Fruit fly (Drosophila melanogaster): ENCODE results near the gene PpD3.
A peak's percentile ranks its signal among the peaks of the same experiment; 100 is the strongest.

The PpD3 gene

DNA sequence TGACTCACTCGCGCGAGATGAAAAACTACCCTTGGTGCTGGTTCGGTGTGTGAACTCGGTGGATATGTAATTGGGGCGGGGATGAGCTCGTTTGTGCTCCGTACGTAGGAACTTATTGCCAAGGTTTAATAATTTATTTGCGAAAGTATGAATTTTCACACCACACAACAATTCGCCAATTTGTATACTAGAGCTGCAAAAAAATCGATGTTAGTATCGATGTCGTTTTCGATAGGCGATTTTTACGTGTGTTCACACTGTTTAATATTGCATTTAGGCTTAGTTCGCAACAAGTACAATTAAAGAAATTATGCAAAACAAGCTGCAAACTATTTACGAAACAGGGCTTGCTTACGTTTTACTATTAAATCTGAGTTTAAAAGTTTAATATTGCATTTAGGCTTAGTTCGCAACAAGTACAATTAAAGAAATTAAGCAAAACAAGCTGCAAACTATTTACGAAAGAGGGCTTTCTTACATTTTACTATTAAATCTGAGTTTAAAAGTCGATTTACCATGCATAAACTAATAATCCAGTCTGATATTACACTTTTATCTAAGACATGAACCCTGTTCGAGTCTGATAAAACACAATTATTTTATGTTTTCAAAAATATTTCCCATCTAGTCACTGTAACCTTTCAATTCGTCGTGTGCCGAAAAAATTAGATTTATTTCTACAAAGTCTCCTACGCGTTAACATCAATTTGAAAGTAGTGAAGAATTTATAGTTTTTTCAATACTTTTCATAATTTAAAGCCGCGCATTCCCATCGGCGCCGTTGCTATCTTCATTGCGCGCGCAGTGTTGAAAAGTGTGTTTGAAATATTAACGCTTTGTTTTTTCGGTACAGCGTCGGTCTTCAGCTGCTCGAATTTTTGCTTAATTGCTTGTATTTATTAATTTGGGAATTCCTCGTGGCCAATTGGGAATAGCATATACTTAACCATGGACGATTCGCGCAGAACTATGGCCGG lies 15.6 kb downstream of the PpD3 start, which contains the start of the genes Snap24 and CG8478 (continued):
- TF ChIP-seq row (GFP tag; IDR thresholded peaks at IDR 0.05) = peak; percentile 70
- no peak for TF ChIP-seq CG10543 (GFP tag; optimal IDR thresholded peaks at IDR 0.05)
- TF ChIP-seq CG17829 (tag; optimal IDR thresholded peaks at IDR 0.05) = no peak
- no peak for TF ChIP-seq ab (GFP tag; optimal IDR thresholded peaks at IDR 0.05)
- no peak for TF ChIP-seq Max (GFP tag; optimal IDR thresholded peaks at IDR 0.05)
- no peak for TF ChIP-seq sug (tag; optimal IDR thresholded peaks at IDR 0.05)
- TF ChIP-seq tup (GFP tag; optimal IDR thresholded peaks at IDR 0.05) = no peak
- no peak for TF ChIP-seq Dad (GFP tag; optimal IDR thresholded peaks at IDR 0.05)
- TF ChIP-seq CG12299 (tag; optimal IDR thresholded peaks at IDR 0.05) = no peak
- peak; percentile 65 for TF ChIP-seq hbn (GFP tag; IDR thresholded peaks at IDR 0.05; ENCODE audit: partially characterized antibody)
- no peak for TF ChIP-seq Oli (tag; optimal IDR thresholded peaks at IDR 0.05)
- peak; percentile 64; the same call in 2 of the 3 replicates for TF ChIP-seq CG14860 (GFP tag; IDR thresholded peaks at IDR 0.05; ENCODE audit: partially characterized antibody)
- no peak for TF ChIP-seq CG4707 (GFP tag; optimal IDR thresholded peaks at IDR 0.05)
- no peak for TF ChIP-seq ro (GFP tag; IDR thresholded peaks at IDR 0.05)
- no peak for TF ChIP-seq HmgZ (tag; optimal IDR thresholded peaks at IDR 0.05)
- TF ChIP-seq run (tag; optimal IDR thresholded peaks at IDR 0.05) = no peak
- no peak for TF ChIP-seq Poxn (GFP tag; IDR thresholded peaks at IDR 0.05)
- TF ChIP-seq nerfin-1 (tag; optimal IDR thresholded peaks at IDR 0.05) = no peak
- TF ChIP-seq CG4820 (GFP tag; optimal IDR thresholded peaks at IDR 0.05) = no peak
- no peak for TF ChIP-seq CG10366 (GFP tag; IDR thresholded peaks at IDR 0.05)
- no peak for TF ChIP-seq CG15269 (tag; optimal IDR thresholded peaks at IDR 0.05)
- no peak for TF ChIP-seq stc (GFP tag; IDR thresholded peaks at IDR 0.05)
- TF ChIP-seq Rfx (GFP tag; IDR thresholded peaks at IDR 0.05) = no peak
- TF ChIP-seq Dip3 (GFP tag; optimal IDR thresholded peaks at IDR 0.05) = no peak
- no peak for TF ChIP-seq CG1647 (GFP tag; optimal IDR thresholded peaks at IDR 0.05)
- TF ChIP-seq maf-S (GFP tag; optimal IDR thresholded peaks at IDR 0.05) = no peak
- no peak for TF ChIP-seq lbe (GFP tag; optimal IDR thresholded peaks at IDR 0.05)
- TF ChIP-seq inv (GFP tag; IDR thresholded peaks at IDR 0.05; ENCODE audit: partially characterized antibody) = peak; percentile 72
- TF ChIP-seq kay (GFP tag; optimal IDR thresholded peaks at IDR 0.05) = peak; percentile 85
- no peak for TF ChIP-seq BtbVII (GFP tag; optimal IDR thresholded peaks at IDR 0.05)
- TF ChIP-seq grau (tag; optimal IDR thresholded peaks at IDR 0.05) = peak; percentile 0
- no peak for TF ChIP-seq CG12219 (GFP tag; optimal IDR thresholded peaks at IDR 0.05)
- TF ChIP-seq CG12942 (GFP tag; optimal IDR thresholded peaks at IDR 0.05) = no peak
- no peak for TF ChIP-seq ci (GFP tag; IDR thresholded peaks at IDR 0.05)
- no peak for TF ChIP-seq Neu2 (GFP tag; optimal IDR thresholded peaks at IDR 0.05; ENCODE audit: borderline replicate concordance)
- TF ChIP-seq CG8944 (GFP tag; optimal IDR thresholded peaks at IDR 0.05) = no peak
- TF ChIP-seq pb (GFP tag; optimal IDR thresholded peaks at IDR 0.05) = no peak
- TF ChIP-seq CG12071 (GFP tag; optimal IDR thresholded peaks at IDR 0.05) = no peak
- no peak for TF ChIP-seq sens-2 (GFP tag; IDR thresholded peaks at IDR 0.05)
- TF ChIP-seq Hsf (GFP tag; optimal IDR thresholded peaks at IDR 0.05) = no peak
- no peak for TF ChIP-seq Lim3 (GFP tag; IDR thresholded peaks at IDR 0.05)
- no peak for TF ChIP-seq CG15601 (tag; optimal IDR thresholded peaks at IDR 0.05)
- no peak for TF ChIP-seq CG4360 (GFP tag; IDR thresholded peaks at IDR 0.05)
- TF ChIP-seq CG1233 (GFP tag; optimal IDR thresholded peaks at IDR 0.05) = no peak
- no peak for TF ChIP-seq CG30431 (GFP tag; optimal IDR thresholded peaks at IDR 0.05)
- no peak for TF ChIP-seq peb (GFP tag; IDR thresholded peaks at IDR 0.05)
- TF ChIP-seq CG13894 (tag; optimal IDR thresholded peaks at IDR 0.05) = no peak
- no peak for TF ChIP-seq CG1529 (GFP tag; optimal IDR thresholded peaks at IDR 0.05)
- no peak for TF ChIP-seq crol (GFP tag; IDR thresholded peaks at IDR 0.05)
- peak; percentile 78 for TF ChIP-seq Dp (GFP tag; optimal IDR thresholded peaks at IDR 0.05)

Data from whole organism, embryonic.